Worm (Caenorhabditis elegans): ENCODE results near the gene srab-13.

srab-13 gene

DNA sequence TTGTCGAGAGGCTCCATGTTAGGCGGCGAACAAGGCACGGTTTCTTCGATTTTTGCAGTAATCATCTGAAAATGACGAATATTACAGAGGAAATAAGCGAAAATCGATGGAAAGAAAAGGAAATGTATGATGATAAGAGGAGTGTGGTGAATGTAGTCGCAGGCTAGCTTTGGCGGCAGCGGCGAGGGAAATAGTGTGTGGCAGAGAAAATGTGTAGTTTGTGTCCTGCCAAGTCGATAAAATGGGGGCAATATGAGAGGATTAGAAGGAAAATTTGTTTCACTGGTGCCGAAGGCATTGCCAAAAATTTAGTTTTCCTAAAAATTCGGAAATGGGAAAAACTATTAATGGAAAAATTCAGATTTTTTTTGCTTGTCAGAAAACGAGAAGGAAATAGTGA lies 39.1 kb upstream of the srab-13 start, which contains the start of gene nhr-86:
Gene nhr-86, minus strand, starts transcription at position 71 of the 400 bp plus-strand sequence.
- TF ChIP-seq nhr-85 (tag) (peak; percentile 31), snu-23 (GFP tag; optimal IDR thresholded peaks at IDR 0.05) (peak; percentile 39), nhr-20 (tag; optimal IDR thresholded peaks at IDR 0.05) (peak; percentile 27), lin-39 (tag; optimal IDR thresholded peaks at IDR 0.05) (no peak), blmp-1 (tag; optimal IDR thresholded peaks at IDR 0.05) (peak; percentile 54), skn-1 (tag; optimal IDR thresholded peaks at IDR 0.05) (peak; percentile 22), lin-35 (GFP tag; optimal IDR thresholded peaks at IDR 0.05) (peak in 1 of 2 experiments; percentile 33), sptf-1 (tag; optimal IDR thresholded peaks at IDR 0.05) (no peak)

DNA sequence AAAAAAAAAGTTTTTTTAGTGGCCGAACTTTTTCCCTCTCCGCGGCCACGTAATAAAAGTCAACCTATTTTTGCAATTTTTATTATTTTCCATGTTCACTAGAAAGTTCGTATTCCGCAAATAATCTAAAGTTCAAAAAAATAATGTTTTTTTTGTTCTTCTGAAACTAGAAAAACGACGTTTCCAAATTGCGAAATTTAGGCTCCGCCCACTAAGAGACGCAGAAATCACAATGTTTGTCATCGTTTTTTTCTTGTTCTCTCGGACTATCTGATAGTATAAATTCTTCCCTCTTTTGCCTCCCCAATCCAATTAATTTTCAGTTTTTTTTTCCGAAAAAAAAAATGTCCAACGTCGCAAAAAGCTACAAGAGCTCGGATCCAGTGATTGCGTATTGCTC lies 29.6 kb upstream of the srab-13 start, which contains the start of gene comt-3:
Gene comt-3, plus strand, starts transcription at position 214 of the 400 bp plus-strand sequence.
- no peak for TF ChIP-seq efl-1 (optimal IDR thresholded peaks at IDR 0.05)
- TF ChIP-seq efl-1 (GFP tag; optimal IDR thresholded peaks at IDR 0.05 in 1 of 2) = peak in 1 of 2 experiments; percentile 24
- no peak for TF ChIP-seq hlh-17 (GFP tag; optimal IDR thresholded peaks at IDR 0.05; ENCODE audit: borderline replicate concordance)
- peak; percentile 22 for TF ChIP-seq zip-4 (GFP tag; optimal IDR thresholded peaks at IDR 0.05)
- peak in 1 of 2 experiments; percentile 3 for TF ChIP-seq lin-35 (GFP tag; optimal IDR thresholded peaks at IDR 0.05)
- TF ChIP-seq skn-1 (tag; optimal IDR thresholded peaks at IDR 0.05) = peak; percentile 99
- TF ChIP-seq nhr-20 (tag; optimal IDR thresholded peaks at IDR 0.05) = peak; percentile 39
- no peak for TF ChIP-seq blmp-1 (tag; optimal IDR thresholded peaks at IDR 0.05)
- TF ChIP-seq nhr-71 (tag; optimal IDR thresholded peaks at IDR 0.05) = peak; percentile 8

- TF ChIP-seq unc-62 (GFP tag; optimal IDR thresholded peaks at IDR 0.05) (no peak), vab-15 (tag; optimal IDR thresholded peaks at IDR 0.05) (no peak), blmp-1 (tag; optimal IDR thresholded peaks at IDR 0.05) (peak; percentile 47), isw-1 (GFP tag; IDR thresholded peaks at IDR 0.05) (no peak), xbp-1 (tag; optimal IDR thresholded peaks at IDR 0.05) (no peak), ceh-63 (GFP tag; optimal IDR thresholded peaks at IDR 0.05) (no peak), nhr-28 (tag; optimal IDR thresholded peaks at IDR 0.05) (no peak), nhr-19 (GFP tag; conservative IDR thresholded peaks at IDR 0.05) (no peak), hlh-17 (GFP tag; optimal IDR thresholded peaks at IDR 0.05; ENCODE audit: borderline replicate concordance) (no peak), swsn-7 (tag; optimal IDR thresholded peaks at IDR 0.05) (no peak), nhr-47 (tag; optimal IDR thresholded peaks at IDR 0.05) (no peak), unc-86 (tag; optimal IDR thresholded peaks at IDR 0.05) (no peak), pag-3 (tag; optimal IDR thresholded peaks at IDR 0.05; ENCODE audit: borderline replicate concordance, insufficient read depth) (no peak), nhr-77 (tag; optimal IDR thresholded peaks at IDR 0.05) (no peak), snu-23 (GFP tag; optimal IDR thresholded peaks at IDR 0.05) (peak; percentile 33), C16A3.4 (tag; optimal IDR thresholded peaks at IDR 0.05) (no peak), nhr-90 (tag; optimal IDR thresholded peaks at IDR 0.05; ENCODE audit: poor library complexity) (no peak), pax-3 (tag; optimal IDR thresholded peaks at IDR 0.05) (no peak), lin-13 (GFP tag; optimal IDR thresholded peaks at IDR 0.05) (no peak), hpl-2 (GFP tag; optimal IDR thresholded peaks at IDR 0.05) (no peak), elt-3 (tag; optimal IDR thresholded peaks at IDR 0.05) (no peak), pqm-1 (tag; optimal IDR thresholded peaks at IDR 0.05) (no peak), sox-4 (tag; optimal IDR thresholded peaks at IDR 0.05) (no peak), ets-5 (GFP tag; IDR thresholded peaks at IDR 0.05) (no peak), C04F5.9 (tag; optimal IDR thresholded peaks at IDR 0.05) (no peak), lin-14 (GFP tag; optimal IDR thresholded peaks at IDR 0.05) (peak; percentile 87), unc-98 (GFP tag; IDR thresholded peaks at IDR 0.05) (no peak), zag-1 (tag; optimal IDR thresholded peaks at IDR 0.05) (no peak), dpl-1 (GFP tag; optimal IDR thresholded peaks at IDR 0.05) (no peak), sptf-1 (tag; optimal IDR thresholded peaks at IDR 0.05) (no peak), ztf-4 (tag; optimal IDR thresholded peaks at IDR 0.05) (no peak), nhr-237 (tag; optimal IDR thresholded peaks at IDR 0.05) (no peak), jun-1 (tag; optimal IDR thresholded peaks at IDR 0.05) (no peak), tlp-1 (tag; optimal IDR thresholded peaks at IDR 0.05) (no peak), mef-2 (tag; optimal IDR thresholded peaks at IDR 0.05) (no peak), lin-15B (tag; optimal IDR thresholded peaks at IDR 0.05) (no peak), nhr-85 (tag) (peak; percentile 56), efl-1 (optimal IDR thresholded peaks at IDR 0.05) (peak; percentile 17 to 19), efl-1 (GFP tag; optimal IDR thresholded peaks at IDR 0.05 in 1 of 2) (no peak), elt-2 (tag; optimal IDR thresholded peaks at IDR 0.05) (peak; percentile 12)
Observed at ce11 chrV:2055765-2056504, 28.2 kb upstream of the srab-13 start.
